Fruit fly (Drosophila melanogaster): ENCODE measurements around the gene CG7194.

- TF ChIP-seq toe (GFP tag; optimal IDR thresholded peaks at IDR 0.05): no peak
- TF ChIP-seq Clk (GFP tag; optimal IDR thresholded peaks at IDR 0.05): no peak
- TF ChIP-seq CG14711 (tag; optimal IDR thresholded peaks at IDR 0.05): no peak
- TF ChIP-seq tj (GFP tag; optimal IDR thresholded peaks at IDR 0.05): no peak
- no peak for TF ChIP-seq CG11617 (GFP tag; optimal IDR thresholded peaks at IDR 0.05)
- TF ChIP-seq Crg-1 (GFP tag; optimal IDR thresholded peaks at IDR 0.05): no peak
- no peak for TF ChIP-seq kay (GFP tag; ENCODE audit: borderline replicate concordance)
- TF ChIP-seq cic (GFP tag; optimal IDR thresholded peaks at IDR 0.05): no peak
- TF ChIP-seq CG33017 (tag; optimal IDR thresholded peaks at IDR 0.05): no peak
- no peak for TF ChIP-seq ovo (GFP tag; optimal IDR thresholded peaks at IDR 0.05)
- TF ChIP-seq CG7101 (tag; optimal IDR thresholded peaks at IDR 0.05): peak; percentile 16
- no peak for TF ChIP-seq Mnt (GFP tag; optimal IDR thresholded peaks at IDR 0.05)
- no peak for TF ChIP-seq Hr96 (GFP tag; optimal IDR thresholded peaks at IDR 0.05)
- TF ChIP-seq cnc (optimal IDR thresholded peaks at IDR 0.05): no peak
Observed at dm6 chr3L:8347346-8347745, 43.5 kb upstream of the CG7194 start.
